Fruit fly (Drosophila melanogaster) whole organism, embryonic: Measurements from ENCODE around the gene CG12589.

ENCODE experiments used
- CG10565 ChIP-seq: fragments of 200-800 bp; sonication (Bioruptor generic); optimal IDR thresholded peaks from 3 replicates; lab custom pipeline; 2016; ENCODE audit warnings: missing biosample characterization, mild to moderate bottlenecking, missing genetic modification characterization
- CG11247 ChIP-seq: fragments of 200-800 bp; sonication (Bioruptor generic); IDR thresholded peaks from 2 replicates; pipeline ENCODE4 v1.3.6; 2022; ENCODE audit warnings: missing biosample characterization, missing genetic modification characterization
- CG11695 ChIP-seq: fragments of 200-800 bp; sonication (Bioruptor generic); IDR thresholded peaks from 3 replicates; pipeline ENCODE4 v1.3.6; 2022; ENCODE audit warnings: missing biosample characterization, missing genetic modification characterization
- CG12659 ChIP-seq: fragments of 200-800 bp; sonication (Bioruptor generic); optimal IDR thresholded peaks from 3 replicates; lab custom pipeline; 2017; ENCODE audit warnings: mild to moderate bottlenecking, missing biosample characterization, missing genetic modification reagents, missing genetic modification characterization
- CG12769 ChIP-seq: fragments of 200-800 bp; sonication (Bioruptor generic); optimal IDR thresholded peaks from 2 replicates; lab custom pipeline; 2019; ENCODE audit warnings: missing biosample characterization, mild to moderate bottlenecking, missing genetic modification characterization, moderate library complexity
- CG15073 ChIP-seq: fragments of 200-800 bp; sonication (Bioruptor generic); optimal IDR thresholded peaks from 2 replicates; lab custom pipeline; 2016; ENCODE audit warnings: missing biosample characterization, missing genetic modification characterization
- CG17361 ChIP-seq: fragments of 200-800 bp; sonication (Bioruptor generic); IDR thresholded peaks from 3 replicates; pipeline ENCODE4 v1.3.6; 2022; ENCODE audit warnings: missing biosample characterization, missing genetic modification characterization
- CG17829 ChIP-seq: fragments of 200-800 bp; optimal IDR thresholded peaks from 2 replicates; lab custom pipeline; 2019; ENCODE audit warnings: missing biosample characterization, mild to moderate bottlenecking, missing genetic modification characterization, moderate library complexity
- CG18599 ChIP-seq: fragments of 200-800 bp; sonication (Bioruptor generic); optimal IDR thresholded peaks from 3 replicates; lab custom pipeline; 2017; ENCODE audit warnings: missing biosample characterization, missing genetic modification characterization, mild to moderate bottlenecking, moderate library complexity, missing genetic modification reagents
- CG3407 ChIP-seq: fragments of 200-800 bp; sonication (Bioruptor generic); optimal IDR thresholded peaks from 2 replicates; lab custom pipeline; 2018; ENCODE audit warnings: missing biosample characterization, mild to moderate bottlenecking, missing genetic modification characterization
- CG34224 ChIP-seq: fragments of 200-800 bp; sonication (Bioruptor generic); IDR thresholded peaks from 3 replicates; pipeline ENCODE4 v1.3.6; 2022; ENCODE audit warnings: missing biosample characterization, missing genetic modification characterization; ENCODE audit not compliant: partially characterized antibody
- CG4707 ChIP-seq: fragments of 200-800 bp; sonication (Bioruptor generic); optimal IDR thresholded peaks from 2 replicates; lab custom pipeline; 2018; ENCODE audit warnings: missing biosample characterization, mild to moderate bottlenecking, missing genetic modification characterization, moderate library complexity
- CG6254 ChIP-seq: fragments of 200-800 bp; sonication (Bioruptor generic); optimal IDR thresholded peaks from 3 replicates; lab custom pipeline; 2017; ENCODE audit warnings: mild to moderate bottlenecking, missing biosample characterization, missing genetic modification reagents, missing genetic modification characterization
- CG7271 ChIP-seq: fragments of 200-800 bp; sonication (Bioruptor generic); optimal IDR thresholded peaks from 2 replicates; lab custom pipeline; 2018; ENCODE audit warnings: missing biosample characterization, mild to moderate bottlenecking, missing genetic modification characterization, moderate library complexity
- CG7357 ChIP-seq: fragments of 200-800 bp; sonication (Bioruptor generic); IDR thresholded peaks from 3 replicates; pipeline ENCODE4 v1.3.6; 2022; ENCODE audit warnings: missing biosample characterization, missing genetic modification characterization
- CG8359 ChIP-seq: fragments of 200-800 bp; sonication (Bioruptor generic); optimal IDR thresholded peaks from 2 replicates; lab custom pipeline; 2017; ENCODE audit warnings: missing biosample characterization, mild to moderate bottlenecking, missing genetic modification characterization, borderline replicate concordance
- CTCF ChIP-seq: fragments of 200-800 bp; sonication (Bioruptor generic); optimal IDR thresholded peaks from 2 replicates; lab custom pipeline; 2017; ENCODE audit warnings: missing biosample characterization, mild to moderate bottlenecking, missing genetic modification characterization, moderate library complexity
- CoRest ChIP-seq: fragments of 200-800 bp; sonication (Bioruptor generic); optimal IDR thresholded peaks from 3 replicates; lab custom pipeline; 2018; ENCODE audit warnings: missing biosample characterization, mild to moderate bottlenecking, missing genetic modification characterization, moderate library complexity
- Doc3 ChIP-seq: fragments of 200-800 bp; sonication (Bioruptor generic); IDR thresholded peaks from 3 replicates; pipeline ENCODE4 v1.3.6; 2022; ENCODE audit warnings: missing biosample characterization, missing genetic modification characterization; ENCODE audit not compliant: partially characterized antibody
- ERR ChIP-seq: fragments of 200-800 bp; sonication (Bioruptor generic); optimal IDR thresholded peaks from 2 replicates; lab custom pipeline; 2016; ENCODE audit warnings: missing biosample characterization, missing genetic modification characterization
- Hey ChIP-seq: fragments of 200-800 bp; sonication (Bioruptor generic); optimal IDR thresholded peaks from 3 replicates; lab custom pipeline; 2018; ENCODE audit warnings: missing biosample characterization, mild to moderate bottlenecking, missing genetic modification characterization
- HmgZ ChIP-seq: fragments of 200-800 bp; sonication (Bioruptor generic); optimal IDR thresholded peaks from 2 replicates; lab custom pipeline; 2018; ENCODE audit warnings: missing biosample characterization, mild to moderate bottlenecking, missing genetic modification characterization
- Hr3 ChIP-seq: fragments of 200-800 bp; sonication (Bioruptor generic); optimal IDR thresholded peaks from 3 replicates; lab custom pipeline; 2016; ENCODE audit warnings: missing biosample characterization, missing genetic modification characterization
- Mes4 ChIP-seq: fragments of 200-800 bp; sonication (Bioruptor generic); optimal IDR thresholded peaks from 2 replicates; lab custom pipeline; 2016; ENCODE audit warnings: missing biosample characterization, missing genetic modification characterization
- Nf-YA ChIP-seq: fragments of 200-800 bp; sonication (Bioruptor generic); IDR thresholded peaks from 2 replicates; pipeline ENCODE4 v1.3.6; 2022; ENCODE audit warnings: missing biosample characterization, missing genetic modification characterization
- Oli ChIP-seq: fragments of 200-800 bp; sonication (Bioruptor generic); optimal IDR thresholded peaks from 2 replicates; lab custom pipeline; 2018; ENCODE audit warnings: missing biosample characterization, mild to moderate bottlenecking, missing genetic modification characterization, moderate library complexity
- Poxn ChIP-seq: fragments of 200-800 bp; sonication (Bioruptor generic); IDR thresholded peaks from 2 replicates; pipeline ENCODE4 v1.3.6; 2022; ENCODE audit warnings: missing biosample characterization, missing genetic modification characterization
- Ptx1 ChIP-seq: fragments of 200-800 bp; sonication (Bioruptor generic); IDR thresholded peaks from 2 replicates; pipeline ENCODE4 v1.3.6; 2022; ENCODE audit warnings: missing biosample characterization, missing genetic modification characterization
- Scr ChIP-seq: fragments of 200-800 bp; sonication (Bioruptor generic); IDR thresholded peaks from 2 replicates; pipeline ENCODE4 v1.3.6; 2022; ENCODE audit warnings: missing biosample characterization, missing genetic modification characterization; ENCODE audit not compliant: partially characterized antibody
- abd-A ChIP-seq: fragments of 200-800 bp; sonication (Bioruptor generic); optimal IDR thresholded peaks from 3 replicates; lab custom pipeline; 2019; ENCODE audit warnings: missing biosample characterization, mild to moderate bottlenecking, missing genetic modification characterization, moderate library complexity
- ap ChIP-seq: fragments of 200-800 bp; sonication (Bioruptor generic); IDR thresholded peaks from 2 replicates; pipeline ENCODE4 v1.3.6; 2022; ENCODE audit warnings: missing biosample characterization, missing genetic modification characterization
- bcd ChIP-seq: fragments of 200-800 bp; sonication (Bioruptor generic); optimal IDR thresholded peaks from 2 replicates; lab custom pipeline; 2017; ENCODE audit warnings: missing biosample characterization, mild to moderate bottlenecking, missing genetic modification characterization
- btn ChIP-seq: fragments of 200-800 bp; sonication (Bioruptor generic); optimal IDR thresholded peaks from 2 replicates; lab custom pipeline; 2016; ENCODE audit warnings: missing biosample characterization, missing genetic modification characterization
- crol ChIP-seq: fragments of 200-800 bp; sonication (Bioruptor generic); IDR thresholded peaks from 2 replicates; pipeline ENCODE4 v1.3.6; 2022; ENCODE audit warnings: missing biosample characterization, missing genetic modification characterization
- da ChIP-seq: fragments of 200-800 bp; sonication (Bioruptor generic); optimal IDR thresholded peaks from 2 replicates; lab custom pipeline; 2016; ENCODE audit warnings: missing biosample characterization, missing genetic modification characterization
- esg ChIP-seq: fragments of 200-800 bp; sonication (Bioruptor generic); conservative IDR thresholded peaks from 2 replicates; pipeline ENCODE4 v1.3.6; 2022; ENCODE audit warnings: missing biosample characterization, missing genetic modification characterization
- fd102C ChIP-seq: fragments of 200-800 bp; sonication (Bioruptor generic); optimal IDR thresholded peaks from 2 replicates; lab custom pipeline; 2018; ENCODE audit warnings: missing biosample characterization, mild to moderate bottlenecking, missing genetic modification characterization, moderate library complexity
- gsb-n ChIP-seq: fragments of 200-800 bp; sonication (Bioruptor generic); optimal IDR thresholded peaks from 3 replicates; lab custom pipeline; 2018; ENCODE audit warnings: missing biosample characterization, mild to moderate bottlenecking, missing genetic modification characterization
- inv ChIP-seq: fragments of 200-800 bp; sonication (Bioruptor generic); IDR thresholded peaks from 2 replicates; pipeline ENCODE4 v1.3.6; 2022; ENCODE audit warnings: missing biosample characterization, missing genetic modification characterization; ENCODE audit not compliant: partially characterized antibody
- pan ChIP-seq, 4 experiments: fragments of >200 bp in 3 of 4; fragments of 200-800 bp in 1 of 4; sonication (Bioruptor generic) in 1 of 4; optimal IDR thresholded peaks in 3 of 4; IDR thresholded peaks in 1 of 4; 2 replicates each; pipeline versions ENCODE4 v1.3.6 to Lab custom; 2017 to 2022; ENCODE audit warnings: missing biosample characterization in 2 of 4, missing genetic modification characterization in 2 of 4, mixed read lengths in 1 of 4
- pros ChIP-seq: fragments of 200-800 bp; sonication (Bioruptor generic); optimal IDR thresholded peaks from 3 replicates; lab custom pipeline; 2019; ENCODE audit warnings: missing biosample characterization, mild to moderate bottlenecking, missing genetic modification characterization, moderate library complexity
- row ChIP-seq: fragments of 200-800 bp; sonication (Bioruptor generic); IDR thresholded peaks from 3 replicates; pipeline ENCODE4 v1.3.6; 2022; ENCODE audit warnings: missing biosample characterization, missing genetic modification characterization
- sc ChIP-seq, 3 experiments: fragments of >200 bp in 2 of 3; fragments of 200-800 bp in 1 of 3; sonication (Bioruptor generic) in 1 of 3; optimal IDR thresholded peaks; 2 replicates in 2 of 3; 3 replicates in 1 of 3; lab custom pipeline; 2017; ENCODE audit warnings: mild to moderate bottlenecking in 1 of 3, missing biosample characterization in 1 of 3, missing genetic modification characterization in 1 of 3, missing genetic modification reagents in 1 of 3
- sens-2 ChIP-seq: fragments of 200-800 bp; sonication (Bioruptor generic); IDR thresholded peaks from 2 replicates; pipeline ENCODE4 v1.3.6; 2022; ENCODE audit warnings: missing biosample characterization, missing genetic modification characterization
- tin ChIP-seq: fragments of 200-800 bp; sonication (Bioruptor generic); optimal IDR thresholded peaks from 3 replicates; lab custom pipeline; 2016; ENCODE audit warnings: missing biosample characterization, missing genetic modification characterization
- ttk ChIP-seq: fragments of 200-800 bp; sonication (Bioruptor generic); IDR thresholded peaks from 2 replicates; pipeline ENCODE4 v2.1.2; 2022; ENCODE audit warnings: missing biosample characterization, missing genetic modification characterization
- unc-4 ChIP-seq: fragments of 200-800 bp; sonication (Bioruptor generic); IDR thresholded peaks from 2 replicates; pipeline ENCODE4 v1.3.6; 2022; ENCODE audit warnings: missing biosample characterization, missing genetic modification characterization; ENCODE audit not compliant: partially characterized antibody
- vfl ChIP-seq: fragments of 200-800 bp; sonication (Bioruptor generic); optimal IDR thresholded peaks from 2 replicates; lab custom pipeline; 2016; ENCODE audit warnings: missing biosample characterization, missing genetic modification characterization

Gene CG12589

dm6 chr3R:5120461-5121214, 18.2 kb downstream of the CG12589 start (continued):
- TF ChIP-seq fd102C (GFP tag; lab: Kevin White, UChicago) (no peak), Doc3 (GFP tag; lab: Robert Waterston, UW) (no peak), CG11247 (GFP tag; lab: Robert Waterston, UW) (no peak), Ptx1 (GFP tag; lab: Robert Waterston, UW) (0 out of 2 replicates have a peak, but pooled peaks have one; percentile 22), sc (optimal IDR thresholded peaks at IDR 0.05; lab: Kevin White, UChicago) (no peak), sc (GFP tag; optimal IDR thresholded peaks at IDR 0.05; lab: Kevin White, UChicago) (no peak), pros (no peak), btn (GFP tag; lab: Kevin White, UChicago) (no peak), Oli (tag; lab: Kevin White, UChicago) (peak; percentile 18), pan (optimal IDR thresholded peaks at IDR 0.05; lab: Kevin White, UChicago) (no peak), pan (GFP tag; optimal IDR thresholded peaks at IDR 0.05 in 1 of 2, IDR thresholded peaks at IDR 0.05 in 1 of 2) (peak in 1 of 2 experiments; percentile 4), CG17829 (peak; percentile 27), CG8359 (GFP tag; lab: Kevin White, UChicago) (no peak), CG11695 (GFP tag; lab: Robert Waterston, UW) (0 out of 3 replicates have a peak, but pooled peaks have one; percentile 18), CG4707 (GFP tag; lab: Kevin White, UChicago) (no peak), ERR (GFP tag; lab: Kevin White, UChicago) (no peak), ap (GFP tag; lab: Robert Waterston, UW) (no peak), CG12769 (peak; percentile 28), tin (GFP tag; lab: Kevin White, UChicago) (peak; percentile 17), CG17361 (GFP tag; lab: Robert Waterston, UW) (no peak), CG6254 (no peak), CG10565 (GFP tag; lab: Kevin White, UChicago) (no peak), CoRest (tag; lab: Kevin White, UChicago) (peak; percentile 41), Poxn (GFP tag; lab: Robert Waterston, UW) (no peak), Nf-YA (GFP tag; lab: Robert Waterston, UW) (no peak), bcd (GFP tag; lab: Kevin White, UChicago) (no peak), inv (no peak), vfl (no peak), HmgZ (tag; lab: Kevin White, UChicago) (no peak), esg (GFP tag; lab: Robert Waterston, UW) (no peak), Scr (GFP tag; lab: Robert Waterston, UW) (no peak), Mes4 (GFP tag; lab: Kevin White, UChicago) (no peak), CTCF (GFP tag; lab: Kevin White, UChicago) (no peak), CG3407 (no peak), CG7271 (no peak), Hey (tag; lab: Kevin White, UChicago) (no peak), CG34224 (GFP tag; lab: Robert Waterston, UW) (no peak), crol (GFP tag; lab: Robert Waterston, UW) (no peak), da (GFP tag; lab: Kevin White, UChicago) (no peak), unc-4 (GFP tag; lab: Robert Waterston, UW) (no peak), abd-A (tag; lab: Kevin White, UChicago) (peak; percentile 13), Hr3 (no peak), CG7357 (GFP tag; lab: Robert Waterston, UW) (0 out of 3 replicates have a peak, but pooled peaks have one; percentile 32), ttk (no peak), CG15073 (GFP tag; lab: Kevin White, UChicago) (no peak), CG18599 (GFP tag; lab: Kevin White, UChicago) (peak; percentile 70), sens-2 (GFP tag; lab: Robert Waterston, UW) (no peak), gsb-n (tag; lab: Kevin White, UChicago) (peak; percentile 45), row (GFP tag; lab: Robert Waterston, UW) (peak; percentile 48; the same call in 2 of the 3 replicates), CG12659 (GFP tag; lab: Kevin White, UChicago) (no peak)
